Worm (Caenorhabditis elegans) whole organism, L4 larva: ENCODE results near the gene C09H10.9.

ENCODE experiments used
- T26A8.4 ChIP-seq: fragments of 200-800 bp; sonication (Bioruptor generic); IDR thresholded peaks from 2 replicates; pipeline ENCODE4 v1.3.6; 2022; ENCODE audit warnings: missing genetic modification characterization, missing compliant biosample characterization
- Y105C5A.15 ChIP-seq: fragments of 200-800 bp; sonication (Bioruptor generic); IDR thresholded peaks from 2 replicates; pipeline ENCODE4 v1.3.6; 2022; ENCODE audit warnings: missing genetic modification characterization, missing compliant biosample characterization
- Y48G9A.11 ChIP-seq: fragments of 200-800 bp; sonication (Bioruptor generic); IDR thresholded peaks from 2 replicates; pipeline ENCODE4 v1.3.6; 2022; ENCODE audit warnings: missing genetic modification reagents, missing genetic modification characterization, missing compliant biosample characterization
- Y75B8A.6 ChIP-seq: fragments of 200-800 bp; sonication (Bioruptor generic); IDR thresholded peaks from 2 replicates; pipeline ENCODE4 v1.3.6; 2022; ENCODE audit warnings: missing genetic modification reagents, missing genetic modification characterization, missing compliant biosample characterization
- ZK337.2 ChIP-seq: fragments of 200-800 bp; sonication (Bioruptor generic); IDR thresholded peaks from 2 replicates; pipeline ENCODE4 v1.3.6; 2022; ENCODE audit warnings: missing genetic modification reagents, missing genetic modification characterization, missing compliant biosample characterization
- aha-1 ChIP-seq: fragments of 150-350 bp; peaks from one replicate; lab custom pipeline; 2014; ENCODE audit warnings: missing biosample characterization, missing genetic modification characterization
- ama-1 ChIP-seq: fragments of 150-350 bp; optimal IDR thresholded peaks from 2 replicates; lab custom pipeline; 2014; ENCODE audit warnings: inconsistent platforms, mixed read lengths
- arid-1 ChIP-seq: fragments of 200-800 bp; sonication (Bioruptor generic); conservative IDR thresholded peaks from 2 replicates; pipeline ENCODE4 v1.3.6; 2022; ENCODE audit warnings: missing genetic modification reagents, missing genetic modification characterization, missing compliant biosample characterization
- ces-1 ChIP-seq: fragments of 150-350 bp; sonication (generic microtip); optimal IDR thresholded peaks from 4 replicates; lab custom pipeline; 2014; ENCODE audit warnings: missing biosample characterization, missing genetic modification reagents, missing genetic modification characterization
- dmd-6 ChIP-seq: fragments of 200-800 bp; sonication (Bioruptor generic); IDR thresholded peaks from 2 replicates; pipeline ENCODE4 v1.3.6; 2022; ENCODE audit warnings: missing genetic modification reagents, missing genetic modification characterization, missing compliant biosample characterization
- dmd-9 ChIP-seq: fragments of 200-800 bp; sonication (Bioruptor generic); IDR thresholded peaks from 2 replicates; pipeline ENCODE4 v1.3.6; 2022; ENCODE audit warnings: missing genetic modification reagents, missing genetic modification characterization, missing compliant biosample characterization
- egl-43 ChIP-seq: fragments of 200-800 bp; sonication (Bioruptor generic); IDR thresholded peaks from 2 replicates; pipeline ENCODE4 v1.3.6; 2022; ENCODE audit warnings: missing genetic modification reagents, missing genetic modification characterization, missing compliant biosample characterization
- fos-1 ChIP-seq: fragments of 150-350 bp; optimal IDR thresholded peaks from 2 replicates; lab custom pipeline; 2014; ENCODE audit warnings: missing biosample characterization, missing genetic modification characterization
- hlh-11 ChIP-seq: fragments of 200-800 bp; sonication (Bioruptor generic); optimal IDR thresholded peaks from 2 replicates; lab custom pipeline; 2018; ENCODE audit warnings: mild to moderate bottlenecking, missing genetic modification characterization, missing compliant biosample characterization
- lim-7 ChIP-seq: fragments of 200-800 bp; sonication (Bioruptor generic); IDR thresholded peaks from 2 replicates; pipeline ENCODE4 v1.3.6; 2022; ENCODE audit warnings: missing genetic modification characterization, missing compliant biosample characterization
- lin-15B ChIP-seq: fragments of 150-350 bp; sonication (generic microtip); optimal IDR thresholded peaks from 3 replicates; lab custom pipeline; 2014; ENCODE audit warnings: missing biosample characterization, missing genetic modification characterization
- lin-29 ChIP-seq: fragments of 200-800 bp; sonication (Bioruptor generic); IDR thresholded peaks from 2 replicates; pipeline ENCODE4 v1.3.6; 2022; ENCODE audit warnings: missing genetic modification reagents, missing genetic modification characterization, missing compliant biosample characterization
- lin-39 ChIP-seq: fragments of 150-350 bp; optimal IDR thresholded peaks from 2 replicates; lab custom pipeline; 2014; ENCODE audit warnings: missing biosample characterization, missing genetic modification reagents, missing genetic modification characterization
- lsy-2 ChIP-seq, 2 experiments: fragments of 150-350 bp in 1 of 2; sonication (generic microtip) in 1 of 2; optimal IDR thresholded peaks; 2 replicates each; lab custom pipeline; 2014 to 2017; ENCODE audit warnings: missing biosample characterization in 2 of 2, missing genetic modification characterization in 2 of 2
- mxl-3 ChIP-seq: fragments of 200-800 bp; sonication (Bioruptor generic); optimal IDR thresholded peaks from 2 replicates; lab custom pipeline; 2018; ENCODE audit warnings: mild to moderate bottlenecking, missing genetic modification characterization, missing compliant biosample characterization
- nhr-28 ChIP-seq: fragments of 150-350 bp; optimal IDR thresholded peaks from 2 replicates; lab custom pipeline; 2014; ENCODE audit warnings: missing biosample characterization, missing genetic modification characterization
- nhr-48 ChIP-seq: sonication (generic microtip); optimal IDR thresholded peaks from 2 replicates; lab custom pipeline; 2016; ENCODE audit warnings: mild to moderate bottlenecking, missing genetic modification characterization, missing compliant biosample characterization
- nhr-77 ChIP-seq: fragments of 150-350 bp; optimal IDR thresholded peaks from 2 replicates; lab custom pipeline; 2014; ENCODE audit warnings: missing biosample characterization, missing genetic modification characterization
- pha-4 ChIP-seq, 2 experiments: fragments of 150-350 bp in 1 of 2; fragments of 200-800 bp in 1 of 2; sonication (Bioruptor generic) in 1 of 2; IDR thresholded peaks in 1 of 2; optimal IDR thresholded peaks in 1 of 2; 2 replicates each; pipeline versions ENCODE4 v1.3.6 to Lab custom; 2014 to 2022; ENCODE audit warnings: missing genetic modification characterization in 2 of 2, missing genetic modification reagents in 2 of 2, missing biosample characterization in 1 of 2, missing compliant biosample characterization in 1 of 2
- rbr-2 ChIP-seq: sonication (generic microtip); optimal IDR thresholded peaks from 2 replicates; lab custom pipeline; 2016; ENCODE audit warnings: missing genotype, missing genetic modification characterization, missing compliant biosample characterization
- saeg-2 ChIP-seq: fragments of 200-800 bp; sonication (Bioruptor generic); IDR thresholded peaks from 2 replicates; pipeline ENCODE4 v1.3.6; 2022; ENCODE audit warnings: missing genetic modification reagents, missing genetic modification characterization, missing compliant biosample characterization
- snpc-4 ChIP-seq: fragments of 150-350 bp; optimal IDR thresholded peaks from 2 replicates; lab custom pipeline; 2014; ENCODE audit warnings: missing biosample characterization, missing genetic modification characterization
- tag-97 ChIP-seq: fragments of 200-800 bp; sonication (Bioruptor generic); IDR thresholded peaks from 2 replicates; pipeline ENCODE4 v1.3.6; 2022; ENCODE audit warnings: missing genetic modification characterization, missing compliant biosample characterization
- vab-7 ChIP-seq: fragments of 200-800 bp; sonication (Bioruptor generic); IDR thresholded peaks from 2 replicates; pipeline ENCODE4 v1.3.6; 2022; ENCODE audit warnings: missing genetic modification reagents, missing genetic modification characterization, missing compliant biosample characterization
- zfp-3 ChIP-seq: fragments of 200-800 bp; sonication (Bioruptor generic); conservative IDR thresholded peaks from 2 replicates; pipeline ENCODE4 v1.3.6; 2022; ENCODE audit warnings: missing genetic modification reagents, missing genetic modification characterization, missing compliant biosample characterization
- zip-2 ChIP-seq: fragments of 150-350 bp; optimal IDR thresholded peaks from 2 replicates; lab custom pipeline; 2014; ENCODE audit warnings: missing biosample characterization, missing genetic modification characterization

Gene C09H10.9

DNA sequence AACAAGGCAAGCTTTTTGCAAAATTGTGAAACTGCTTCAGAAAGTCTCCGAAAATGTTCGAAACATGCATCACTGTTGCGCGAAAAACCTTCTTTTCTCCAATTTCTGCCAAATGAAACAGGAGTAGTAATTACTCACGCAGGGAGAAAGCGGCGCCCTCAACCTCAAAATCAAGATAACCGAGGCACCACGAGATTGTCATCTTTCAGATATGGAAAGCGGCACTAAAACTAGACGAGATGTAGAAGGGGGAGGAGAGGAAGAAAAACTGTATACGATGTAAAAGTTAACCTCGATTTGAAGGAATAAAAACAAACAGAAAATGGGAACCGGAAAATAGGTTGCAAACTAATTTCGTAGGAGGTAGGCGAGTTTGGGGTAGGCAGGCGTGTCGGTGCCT, 27.7 kb upstream of the C09H10.9 start:
- TF ChIP-seq snpc-4 (no peak), fos-1 (tag; lab: Kevin White, UChicago) (no peak), dmd-9 (GFP tag; lab: Robert Waterston, UW) (no peak), T26A8.4 (GFP tag; lab: Robert Waterston, UW) (no peak), saeg-2 (GFP tag; lab: Robert Waterston, UW) (no peak), lin-15B (tag; lab: Kevin White, UChicago) (no peak), Y48G9A.11 (GFP tag; lab: Robert Waterston, UW) (no peak), ZK337.2 (no peak), nhr-28 (tag; lab: Kevin White, UChicago) (no peak), lim-7 (GFP tag; lab: Robert Waterston, UW) (no peak), nhr-48 (tag; lab: Kevin White, UChicago) (no peak), Y75B8A.6 (GFP tag; lab: Robert Waterston, UW) (no peak), tag-97 (GFP tag; lab: Robert Waterston, UW) (no peak), ama-1 (lab: Kevin White, UChicago) (no peak), vab-7 (GFP tag; lab: Robert Waterston, UW) (no peak), nhr-77 (tag; lab: Kevin White, UChicago) (no peak), lin-29 (GFP tag; lab: Robert Waterston, UW) (no peak)

ce11 chrII:11086770-11087169, 17.5 kb upstream of the C09H10.9 start:
- TF ChIP-seq zip-2 (no peak), rbr-2 (tag; lab: Kevin White, UChicago) (no peak), arid-1 (GFP tag; lab: Robert Waterston, UW) (no peak), fos-1 (tag; lab: Kevin White, UChicago) (no peak)

- TF ChIP-seq ces-1 (GFP tag; lab: Kevin White, UChicago) (no peak), aha-1 (tag; lab: Kevin White, UChicago) (peak; percentile 64)
Observed at ce11 chrII:11088137-11088536, 16.1 kb upstream of the C09H10.9 start.

- TF ChIP-seq egl-43 (GFP tag; lab: Robert Waterston, UW), result no peak
- TF ChIP-seq lin-39, result no peak
- TF ChIP-seq dmd-6 (GFP tag; lab: Robert Waterston, UW), result no peak
- TF ChIP-seq hlh-11 (tag; lab: Kevin White, UChicago), result no peak
- TF ChIP-seq ces-1 (GFP tag; lab: Kevin White, UChicago), result no peak
- TF ChIP-seq nhr-48 (tag; lab: Kevin White, UChicago), result no peak
- TF ChIP-seq Y105C5A.15 (GFP tag; lab: Robert Waterston, UW), result no peak
- no peak for TF ChIP-seq lsy-2 (tag; optimal IDR thresholded peaks at IDR 0.05; lab: Kevin White, UChicago)
Observed at ce11 chrII:11089356-11089755, 14.9 kb upstream of the C09H10.9 start, which contains the start of gene unc-53. Gene unc-53 (minus strand): TSS chrII:11089456.

ce11 chrII:11091577-11091976, 12.7 kb upstream of the C09H10.9 start:
- no peak for TF ChIP-seq Y48G9A.11 (GFP tag; lab: Robert Waterston, UW)
- no peak for TF ChIP-seq zfp-3 (GFP tag; lab: Robert Waterston, UW)
- TF ChIP-seq ces-1 (GFP tag; lab: Kevin White, UChicago), result peak; percentile 62
- no peak for TF ChIP-seq pha-4 (GFP tag; IDR thresholded peaks at IDR 0.05; lab: Robert Waterston, UW)
- TF ChIP-seq pha-4 (tag; optimal IDR thresholded peaks at IDR 0.05; lab: Kevin White, UChicago), result no peak

DNA sequence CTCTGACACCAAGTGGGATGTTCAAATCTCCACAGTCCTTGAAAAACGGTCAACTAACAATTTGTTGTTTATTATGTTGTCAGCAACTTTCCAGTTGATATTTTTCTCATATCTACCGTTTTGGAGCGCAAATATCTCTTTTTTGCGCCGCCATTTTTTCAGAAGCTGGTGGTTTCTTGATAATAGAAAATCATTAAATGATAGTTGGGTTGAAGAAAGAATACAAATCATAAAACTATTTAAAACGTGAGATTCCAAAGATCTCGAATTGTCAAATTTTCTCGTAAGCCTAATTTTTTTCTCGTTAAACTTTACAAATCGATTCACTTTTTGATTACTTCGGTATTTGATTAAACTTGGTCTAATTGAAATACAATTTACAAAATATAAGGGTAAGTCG, 11.8 kb upstream of the C09H10.9 start, which contains the start of gene rpl-42:
Gene rpl-42, plus strand, starts transcription at position 301 of the 400 bp plus-strand sequence.
- TF ChIP-seq lin-29 (GFP tag; lab: Robert Waterston, UW) (no peak), mxl-3 (no peak)
